Worm (Caenorhabditis elegans): ENCODE measurements around the gene F22E5.11.
"Not testable (repeated sequence)": the region's sequence is repeated elsewhere in the genome, so short reads cannot be mapped to it uniquely, and the experiment has no call there.

F22E5.11 gene

DNA sequence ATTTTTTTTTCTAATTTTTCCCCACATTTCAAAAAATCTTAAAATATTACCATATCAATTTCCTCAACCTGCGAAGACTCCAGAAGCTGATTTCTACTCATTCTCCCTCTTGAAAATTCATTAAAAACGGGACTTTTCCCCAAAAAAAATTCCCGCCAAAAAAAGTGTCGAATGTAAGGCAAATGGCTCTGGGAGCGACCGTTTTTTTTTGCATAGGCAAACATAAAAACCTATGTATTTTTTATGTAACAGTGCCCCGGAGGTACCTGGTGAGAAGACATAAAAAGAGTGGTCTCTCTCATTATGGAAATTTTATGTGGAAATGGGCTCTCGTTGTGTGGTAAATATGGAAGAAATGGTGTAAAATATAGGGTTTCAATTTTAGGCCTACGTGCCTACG lies 39.8 kb upstream of the F22E5.11 start, which contains the start of gene ceh-87:
TSS of gene ceh-87 (minus strand) at position 101 of the 400 bp plus-strand sequence.
- TF ChIP-seq ham-2 (GFP tag; optimal IDR thresholded peaks at IDR 0.05) (no peak), elt-3 (tag; optimal IDR thresholded peaks at IDR 0.05) (no peak), cnd-1 (tag; optimal IDR thresholded peaks at IDR 0.05) (no peak), ceh-39 (tag; optimal IDR thresholded peaks at IDR 0.05) (no peak), hlh-1 (tag; optimal IDR thresholded peaks at IDR 0.05) (no peak), unc-39 (tag; optimal IDR thresholded peaks at IDR 0.05) (no peak), drap-1 (GFP tag; optimal IDR thresholded peaks at IDR 0.05) (no peak), snpc-4 (tag; optimal IDR thresholded peaks at IDR 0.05) (no peak), mab-5 (tag; optimal IDR thresholded peaks at IDR 0.05) (no peak), M03D4.4 (tag; optimal IDR thresholded peaks at IDR 0.05) (no peak), ceh-83 (GFP tag; optimal IDR thresholded peaks at IDR 0.05) (no peak), flh-1 (GFP tag; optimal IDR thresholded peaks at IDR 0.05) (no peak), nhr-12 (tag; optimal IDR thresholded peaks at IDR 0.05) (no peak), sem-2 (GFP tag; optimal IDR thresholded peaks at IDR 0.05) (no peak), nhr-237 (tag; optimal IDR thresholded peaks at IDR 0.05) (no peak), blmp-1 (tag; optimal IDR thresholded peaks at IDR 0.05) (no peak), ceh-43 (GFP tag; optimal IDR thresholded peaks at IDR 0.05) (no peak)

DNA sequence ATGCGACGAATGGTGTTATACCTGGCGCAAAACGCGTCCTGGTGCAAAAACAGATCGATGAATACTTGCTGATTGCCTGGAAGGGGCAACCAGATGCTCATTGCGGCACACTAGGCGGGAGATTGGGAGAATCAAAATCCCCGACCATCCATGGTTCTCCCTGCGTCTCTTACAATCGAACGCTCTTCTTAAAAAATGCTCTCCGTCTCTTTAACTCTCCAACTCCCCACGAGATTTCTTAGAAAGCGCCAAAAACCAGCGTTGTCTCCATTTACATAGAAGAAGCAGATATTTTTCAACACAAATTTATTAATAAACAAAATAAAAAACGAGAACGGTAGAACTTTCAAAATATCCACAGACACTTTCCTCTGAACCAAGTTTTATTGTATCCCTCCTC lies 36.7 kb upstream of the F22E5.11 start, which contains the start of gene F34D6.1:
TSS of gene F34D6.1 (minus strand) at position 101 of the 400 bp plus-strand sequence.
- no peak for TF ChIP-seq mep-1 (tag; optimal IDR thresholded peaks at IDR 0.05)
- no peak for TF ChIP-seq snpc-4 (tag; optimal IDR thresholded peaks at IDR 0.05)
- no peak for TF ChIP-seq tbx-8 (GFP tag; optimal IDR thresholded peaks at IDR 0.05)
- no peak for TF ChIP-seq mls-2 (tag; optimal IDR thresholded peaks at IDR 0.05)
- no peak for TF ChIP-seq ceh-43 (GFP tag; optimal IDR thresholded peaks at IDR 0.05)
- TF ChIP-seq ceh-39 (tag; optimal IDR thresholded peaks at IDR 0.05): no peak
- no peak for TF ChIP-seq lin-13 (tag; optimal IDR thresholded peaks at IDR 0.05)
- no peak for TF ChIP-seq ham-2 (GFP tag; optimal IDR thresholded peaks at IDR 0.05)
- no peak for TF ChIP-seq zip-8 (tag; optimal IDR thresholded peaks at IDR 0.05)
- TF ChIP-seq ceh-83 (GFP tag; optimal IDR thresholded peaks at IDR 0.05): no peak
- no peak for TF ChIP-seq blmp-1 (tag; optimal IDR thresholded peaks at IDR 0.05)
- no peak for TF ChIP-seq bed-3 (GFP tag; optimal IDR thresholded peaks at IDR 0.05)
- TF ChIP-seq lsy-2 (tag; optimal IDR thresholded peaks at IDR 0.05): no peak
- TF ChIP-seq pha-4 (tag; optimal IDR thresholded peaks at IDR 0.05): no peak
- no peak for TF ChIP-seq nhr-237 (tag; optimal IDR thresholded peaks at IDR 0.05)
- no peak for TF ChIP-seq flh-1 (GFP tag; optimal IDR thresholded peaks at IDR 0.05)

DNA sequence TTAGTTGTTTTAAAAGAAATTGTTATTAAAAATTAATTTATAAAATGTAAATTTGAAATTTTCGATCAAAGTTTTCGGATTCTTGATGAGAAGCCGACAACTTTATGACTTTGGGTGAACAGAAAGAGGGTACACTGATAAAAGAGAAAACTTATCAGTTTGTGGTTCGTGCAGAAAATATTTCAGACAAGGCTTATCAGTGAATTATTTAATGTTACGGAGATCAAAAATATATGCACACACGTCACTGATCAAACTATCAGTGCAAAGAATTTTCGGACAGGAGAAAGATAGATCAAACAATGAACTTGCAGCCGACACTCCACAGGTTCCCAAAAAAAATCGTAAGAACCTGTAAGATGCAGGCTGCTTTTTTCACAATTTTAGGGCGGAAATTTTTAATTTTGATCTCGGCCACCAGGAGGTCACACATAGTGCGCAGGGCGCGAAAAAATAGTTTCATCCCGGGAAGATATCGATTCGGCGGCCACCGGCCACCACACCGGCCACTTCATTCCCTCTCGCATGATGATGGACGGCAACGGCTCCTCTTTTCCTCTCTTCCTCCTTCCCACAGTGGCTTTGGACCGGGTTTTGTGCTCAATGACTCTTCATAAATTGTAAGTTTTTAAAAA lies 33.3 kb upstream of the F22E5.11 start, which contains the start of gene F22E5.17:
TSS of gene F22E5.17 (plus strand) at position 508 of the 635 bp plus-strand sequence.
- no peak for TF ChIP-seq nhr-28 (tag; optimal IDR thresholded peaks at IDR 0.05)
- TF ChIP-seq nhr-2 (tag; optimal IDR thresholded peaks at IDR 0.05): no peak
- TF ChIP-seq nhr-76 (tag; optimal IDR thresholded peaks at IDR 0.05): no peak
- TF ChIP-seq mab-5 (tag; optimal IDR thresholded peaks at IDR 0.05): no peak
- TF ChIP-seq lsy-2 (tag; optimal IDR thresholded peaks at IDR 0.05): no peak
- no peak for TF ChIP-seq elt-1 (tag; optimal IDR thresholded peaks at IDR 0.05; ENCODE audit: borderline replicate concordance, insufficient read depth)
- no peak for TF ChIP-seq lin-13 (tag; optimal IDR thresholded peaks at IDR 0.05)
- no peak for TF ChIP-seq zip-8 (tag; optimal IDR thresholded peaks at IDR 0.05)
- no peak for TF ChIP-seq mep-1 (tag; optimal IDR thresholded peaks at IDR 0.05)
- TF ChIP-seq pha-4 (tag; optimal IDR thresholded peaks at IDR 0.05): no peak

DNA sequence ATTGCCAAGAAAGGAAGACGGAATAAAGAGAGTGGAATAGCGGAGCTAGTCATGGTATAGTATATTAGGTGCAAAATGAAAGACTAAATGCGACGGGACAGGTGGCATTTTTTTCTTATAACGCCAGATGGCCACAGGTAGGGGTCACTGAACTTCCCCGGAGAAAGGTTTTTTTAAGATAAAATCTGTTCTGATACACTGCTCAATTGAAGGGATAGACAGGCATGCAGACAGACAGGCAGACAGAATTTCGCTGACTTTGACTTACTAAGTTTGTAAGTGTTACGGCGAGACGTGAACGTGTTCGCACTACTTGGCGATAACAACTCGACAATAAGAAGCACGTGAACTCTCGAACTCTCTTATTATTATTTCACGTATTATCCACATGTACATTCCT lies 29.1 kb upstream of the F22E5.11 start, which contains the start of the genes F22E5.20 and F22E5.1:
TSS of gene F22E5.20 (minus strand) at position 101 of the 400 bp plus-strand sequence.
TSS of gene F22E5.1 (plus strand) at position 242 of the 400 bp plus-strand sequence.
- not testable (repeated sequence) for TF ChIP-seq ceh-43 (GFP tag; optimal IDR thresholded peaks at IDR 0.05); cnd-1 (tag; optimal IDR thresholded peaks at IDR 0.05); hlh-1 (tag; optimal IDR thresholded peaks at IDR 0.05)

DNA sequence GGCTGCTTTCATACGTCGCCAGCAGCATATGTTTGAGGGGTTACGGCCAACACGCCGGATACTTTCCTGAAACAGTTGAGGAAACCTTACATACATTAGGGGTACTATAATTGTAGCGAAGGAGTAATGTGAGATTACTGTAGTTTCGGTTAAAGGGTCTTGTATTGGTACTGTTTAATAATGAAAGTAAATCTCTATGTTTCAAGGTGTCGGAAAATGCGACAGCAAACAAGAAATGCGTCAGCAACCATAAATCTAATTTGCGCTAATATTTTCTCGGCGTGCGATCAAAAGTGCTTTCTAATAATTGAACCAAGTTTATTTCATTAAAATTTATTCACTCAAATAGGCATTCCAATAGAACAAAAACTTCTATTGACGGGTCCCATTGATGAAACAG lies 27.9 kb upstream of the F22E5.11 start, which contains the start of gene sri-57:
TSS of gene sri-57 (minus strand) at position 101 of the 400 bp plus-strand sequence.
- not testable (repeated sequence) for TF ChIP-seq lsy-2 (tag; optimal IDR thresholded peaks at IDR 0.05); tbx-8 (GFP tag; optimal IDR thresholded peaks at IDR 0.05); hlh-1 (tag; optimal IDR thresholded peaks at IDR 0.05)
